Worm (Caenorhabditis elegans): ENCODE measurements around the gene mrpl-36.

The mrpl-36 gene

ce11 chrIII:9861470-9862342 lies 13.8 kb upstream of the mrpl-36 start (continued):
- TF ChIP-seq ztf-1 (GFP tag; conservative IDR thresholded peaks at IDR 0.05) (no peak), ceh-82 (tag; optimal IDR thresholded peaks at IDR 0.05) (no peak), ceh-16 (tag; optimal IDR thresholded peaks at IDR 0.05) (no peak), blmp-1 (tag; optimal IDR thresholded peaks at IDR 0.05; ENCODE audit: insufficient read depth) (no peak)

- TF ChIP-seq fos-1 (tag; optimal IDR thresholded peaks at IDR 0.05) (no peak), nhr-77 (tag; optimal IDR thresholded peaks at IDR 0.05) (no peak), unc-62 (GFP tag; optimal IDR thresholded peaks at IDR 0.05) (no peak), sma-9 (GFP tag; optimal IDR thresholded peaks at IDR 0.05) (peak; percentile 7), sma-9 (tag; optimal IDR thresholded peaks at IDR 0.05) (no peak), nhr-25 (tag; optimal IDR thresholded peaks at IDR 0.05) (no peak), nhr-6 (tag; optimal IDR thresholded peaks at IDR 0.05) (no peak), sem-4 (tag; optimal IDR thresholded peaks at IDR 0.05) (no peak), peb-1 (tag; optimal IDR thresholded peaks at IDR 0.05) (no peak), C34F6.9 (tag; optimal IDR thresholded peaks at IDR 0.05) (peak; percentile 2), F13H6.1 (tag; optimal IDR thresholded peaks at IDR 0.05) (no peak), lsy-2 (tag; optimal IDR thresholded peaks at IDR 0.05) (no peak), ceh-16 (tag; optimal IDR thresholded peaks at IDR 0.05) (no peak), mbf-1 (tag; optimal IDR thresholded peaks at IDR 0.05) (no peak), nhr-12 (tag; optimal IDR thresholded peaks at IDR 0.05) (no peak)
These were observed 12.4 kb upstream of the mrpl-36 start, which contains the start of gene twk-48 for ce11 chrIII:9860201-9860780. Gene twk-48 (plus strand): TSS chrIII:9860730.

- TF ChIP-seq nhr-237 (tag; optimal IDR thresholded peaks at IDR 0.05): no peak
- TF ChIP-seq nhr-129 (tag; optimal IDR thresholded peaks at IDR 0.05): peak; percentile 27
- TF ChIP-seq lsy-2 (tag; optimal IDR thresholded peaks at IDR 0.05): peak in 1 of 2 experiments; percentile 14
- TF ChIP-seq unc-62 (GFP tag; optimal IDR thresholded peaks at IDR 0.05): no peak
- TF ChIP-seq snpc-4 (tag; optimal IDR thresholded peaks at IDR 0.05): peak; percentile 9
These were observed 11.3 kb upstream of the mrpl-36 start, which contains the start of gene gpdh-2 for ce11 chrIII:9859133-9859775. Gene gpdh-2 (minus strand): TSS chrIII:9859183.

- TF ChIP-seq sma-9 (GFP tag; optimal IDR thresholded peaks at IDR 0.05) (peak; percentile 78), sma-9 (tag; optimal IDR thresholded peaks at IDR 0.05) (no peak), unc-62 (GFP tag; optimal IDR thresholded peaks at IDR 0.05) (no peak), unc-55 (GFP tag; optimal IDR thresholded peaks at IDR 0.05) (no peak), fos-1 (tag; optimal IDR thresholded peaks at IDR 0.05) (peak; percentile 1), nhr-25 (tag; optimal IDR thresholded peaks at IDR 0.05) (peak; percentile 34), mbf-1 (tag; optimal IDR thresholded peaks at IDR 0.05) (no peak)
These were observed 10.1 kb upstream of the mrpl-36 start for ce11 chrIII:9858061-9858460.

ce11 chrIII:9857110-9857509 lies 9.2 kb upstream of the mrpl-36 start:
- TF ChIP-seq snpc-4 (tag; optimal IDR thresholded peaks at IDR 0.05): no peak
- peak in 1 of 2 experiments; percentile 6 for TF ChIP-seq lsy-2 (tag; optimal IDR thresholded peaks at IDR 0.05)
- TF ChIP-seq peb-1 (tag; optimal IDR thresholded peaks at IDR 0.05): no peak
- TF ChIP-seq crh-2 (tag; optimal IDR thresholded peaks at IDR 0.05): peak; percentile 50
- no peak for TF ChIP-seq aly-2 (tag; optimal IDR thresholded peaks at IDR 0.05)
- TF ChIP-seq fos-1 (tag; optimal IDR thresholded peaks at IDR 0.05): peak; percentile 56
- no peak for TF ChIP-seq lin-39 (tag; optimal IDR thresholded peaks at IDR 0.05)
- no peak for TF ChIP-seq egl-27 (tag; optimal IDR thresholded peaks at IDR 0.05)
- TF ChIP-seq unc-39 (tag; optimal IDR thresholded peaks at IDR 0.05): no peak
- TF ChIP-seq zag-1 (tag; optimal IDR thresholded peaks at IDR 0.05): no peak
- TF ChIP-seq ama-1 (optimal IDR thresholded peaks at IDR 0.05): no peak
- no peak for TF ChIP-seq unc-62 (GFP tag; optimal IDR thresholded peaks at IDR 0.05)
- no peak for TF ChIP-seq F13H6.1 (tag; optimal IDR thresholded peaks at IDR 0.05)

- TF ChIP-seq crh-2 (tag; optimal IDR thresholded peaks at IDR 0.05) (no peak), snpc-4 (tag; optimal IDR thresholded peaks at IDR 0.05) (no peak), nhr-129 (tag; optimal IDR thresholded peaks at IDR 0.05) (no peak), alr-1 (tag; optimal IDR thresholded peaks at IDR 0.05) (no peak), mdl-1 (tag; optimal IDR thresholded peaks at IDR 0.05) (no peak), F13H6.1 (tag; optimal IDR thresholded peaks at IDR 0.05) (no peak), zag-1 (tag; optimal IDR thresholded peaks at IDR 0.05) (no peak)
These were observed 7.0 kb upstream of the mrpl-36 start for ce11 chrIII:9854960-9855359.

Measured in whole organism, L2 larva.